Worm (Caenorhabditis elegans) whole organism, L4 larva: Measurements from ENCODE around the gene grd-9.

Source experiments
- F26F4.8 ChIP-seq: fragments of 200-800 bp; sonication (Bioruptor generic); conservative IDR thresholded peaks from 2 replicates; pipeline ENCODE4 v1.3.6; 2022; ENCODE audit warnings: missing genetic modification characterization, missing compliant biosample characterization
- F49E8.2 ChIP-seq: sonication (generic microtip); optimal IDR thresholded peaks from 2 replicates; lab custom pipeline; 2016; ENCODE audit warnings: missing compliant biosample characterization, mild to moderate bottlenecking, missing genetic modification characterization, borderline replicate concordance
- Y5F2A.4 ChIP-seq: fragments of 200-800 bp; sonication (Bioruptor generic); optimal IDR thresholded peaks from 2 replicates; lab custom pipeline; 2018; ENCODE audit warnings: mild to moderate bottlenecking, missing genetic modification characterization, missing compliant biosample characterization
- aha-1 ChIP-seq: fragments of 150-350 bp; peaks from one replicate; lab custom pipeline; 2014; ENCODE audit warnings: missing biosample characterization, missing genetic modification characterization
- ama-1 ChIP-seq: fragments of 150-350 bp; optimal IDR thresholded peaks from 2 replicates; lab custom pipeline; 2014; ENCODE audit warnings: inconsistent platforms, mixed read lengths
- ceh-20 ChIP-seq: fragments of 200-800 bp; sonication (Bioruptor generic); IDR thresholded peaks from 2 replicates; pipeline ENCODE4 v1.3.6; 2022; ENCODE audit warnings: missing genetic modification reagents, missing genetic modification characterization, missing compliant biosample characterization
- ceh-44 ChIP-seq: fragments of 200-800 bp; sonication (Bioruptor generic); IDR thresholded peaks from 2 replicates; pipeline ENCODE4 v1.3.6; 2022; ENCODE audit warnings: missing genetic modification reagents, missing genetic modification characterization, missing compliant biosample characterization
- ceh-62 ChIP-seq: sonication (generic microtip); optimal IDR thresholded peaks from 2 replicates; lab custom pipeline; 2017; ENCODE audit warnings: missing biosample characterization, missing genetic modification characterization
- cey-2 ChIP-seq: sonication (generic microtip); optimal IDR thresholded peaks from 3 replicates; lab custom pipeline; 2017; ENCODE audit warnings: missing genetic modification characterization, mild to moderate bottlenecking, missing compliant biosample characterization, antibody characterized with exemption, borderline replicate concordance; ENCODE audit not compliant: insufficient read depth
- daf-12 ChIP-seq: fragments of 150-350 bp; optimal IDR thresholded peaks from 2 replicates; lab custom pipeline; 2014; ENCODE audit warnings: missing biosample characterization, missing genetic modification reagents, missing genetic modification characterization
- daf-16 ChIP-seq, 3 experiments: sonication (generic microtip); optimal IDR thresholded peaks; 2 replicates each; lab custom pipeline; 2016 to 2017; ENCODE audit warnings: missing genetic modification characterization in 3 of 3, missing genetic modification reagents in 3 of 3, mild to moderate bottlenecking in 2 of 3, missing compliant biosample characterization in 2 of 3, missing biosample characterization in 1 of 3, moderate library complexity in 1 of 3
- dmd-6 ChIP-seq: fragments of 200-800 bp; sonication (Bioruptor generic); IDR thresholded peaks from 2 replicates; pipeline ENCODE4 v1.3.6; 2022; ENCODE audit warnings: missing genetic modification reagents, missing genetic modification characterization, missing compliant biosample characterization
- dmd-9 ChIP-seq: fragments of 200-800 bp; sonication (Bioruptor generic); IDR thresholded peaks from 2 replicates; pipeline ENCODE4 v1.3.6; 2022; ENCODE audit warnings: missing genetic modification reagents, missing genetic modification characterization, missing compliant biosample characterization
- dve-1 ChIP-seq: sonication (generic microtip); optimal IDR thresholded peaks from 2 replicates; lab custom pipeline; 2017; ENCODE audit warnings: antibody characterized with exemption, mild to moderate bottlenecking, missing genetic modification characterization, missing compliant biosample characterization; ENCODE audit not compliant: insufficient read depth
- egl-27 ChIP-seq: sonication (generic microtip); optimal IDR thresholded peaks from 3 replicates; lab custom pipeline; 2017; ENCODE audit warnings: missing biosample characterization, missing genetic modification reagents, missing genetic modification characterization
- fkh-10 ChIP-seq: fragments of 150-350 bp; optimal IDR thresholded peaks from 2 replicates; lab custom pipeline; 2014; ENCODE audit warnings: missing biosample characterization, missing genetic modification reagents, missing genetic modification characterization
- gei-8 ChIP-seq: fragments of 200-800 bp; sonication (Bioruptor generic); optimal IDR thresholded peaks from 2 replicates; lab custom pipeline; 2018; ENCODE audit warnings: mild to moderate bottlenecking, missing genetic modification characterization, missing compliant biosample characterization
- jun-1 ChIP-seq: fragments of 150-350 bp; optimal IDR thresholded peaks from 2 replicates; lab custom pipeline; 2014; ENCODE audit warnings: missing biosample characterization, missing genetic modification reagents, missing genetic modification characterization
- lin-13 ChIP-seq: fragments of 150-350 bp; optimal IDR thresholded peaks from 2 replicates; lab custom pipeline; 2014; ENCODE audit warnings: missing biosample characterization, missing genetic modification reagents, missing genetic modification characterization
- lin-38 ChIP-seq: fragments of 200-800 bp; sonication (Bioruptor generic); IDR thresholded peaks from 2 replicates; pipeline ENCODE4 v1.3.6; 2022; ENCODE audit warnings: missing genetic modification reagents, missing genetic modification characterization, missing compliant biosample characterization
- lir-3 ChIP-seq: sonication (generic microtip); optimal IDR thresholded peaks from 2 replicates; lab custom pipeline; 2016; ENCODE audit warnings: mild to moderate bottlenecking, missing genetic modification characterization, missing compliant biosample characterization
- madf-5 ChIP-seq, 2 experiments: fragments of 200-800 bp; sonication (Bioruptor generic); IDR thresholded peaks; 2 replicates each; pipeline ENCODE4 v1.3.6; 2022; ENCODE audit warnings: missing compliant biosample characterization in 2 of 2, missing genetic modification characterization in 2 of 2
- mes-2 ChIP-seq: sonication (generic microtip); optimal IDR thresholded peaks from 2 replicates; lab custom pipeline; 2016; ENCODE audit warnings: missing genotype, mild to moderate bottlenecking, missing genetic modification characterization, missing compliant biosample characterization; ENCODE audit not compliant: poor library complexity, severe bottlenecking
- nhr-102 ChIP-seq: sonication (generic microtip); optimal IDR thresholded peaks from 2 replicates; lab custom pipeline; 2016; ENCODE audit warnings: mild to moderate bottlenecking, missing genetic modification characterization, moderate library complexity, missing compliant biosample characterization
- nhr-11 ChIP-seq: fragments of 150-350 bp; optimal IDR thresholded peaks from 2 replicates; lab custom pipeline; 2014; ENCODE audit warnings: missing biosample characterization, missing genetic modification characterization
- nhr-111 ChIP-seq: fragments of 200-800 bp; sonication (Bioruptor generic); optimal IDR thresholded peaks from 2 replicates; lab custom pipeline; 2018; ENCODE audit warnings: mild to moderate bottlenecking, missing genetic modification characterization, missing compliant biosample characterization
- nhr-25 ChIP-seq: sonication (generic microtip); optimal IDR thresholded peaks from 2 replicates; lab custom pipeline; 2017; ENCODE audit warnings: missing genetic modification characterization, mild to moderate bottlenecking, missing compliant biosample characterization, antibody characterized with exemption, moderate library complexity, borderline replicate concordance; ENCODE audit not compliant: insufficient read depth
- nhr-28 ChIP-seq: fragments of 150-350 bp; optimal IDR thresholded peaks from 2 replicates; lab custom pipeline; 2014; ENCODE audit warnings: missing biosample characterization, missing genetic modification characterization
- nhr-77 ChIP-seq: fragments of 150-350 bp; optimal IDR thresholded peaks from 2 replicates; lab custom pipeline; 2014; ENCODE audit warnings: missing biosample characterization, missing genetic modification characterization
- pqm-1 ChIP-seq: sonication (generic microtip); optimal IDR thresholded peaks from 2 replicates; lab custom pipeline; 2017; ENCODE audit warnings: missing biosample characterization, missing genetic modification characterization
- rbr-2 ChIP-seq: sonication (generic microtip); optimal IDR thresholded peaks from 2 replicates; lab custom pipeline; 2016; ENCODE audit warnings: missing genotype, missing genetic modification characterization, missing compliant biosample characterization
- saeg-2 ChIP-seq: fragments of 200-800 bp; sonication (Bioruptor generic); IDR thresholded peaks from 2 replicates; pipeline ENCODE4 v1.3.6; 2022; ENCODE audit warnings: missing genetic modification reagents, missing genetic modification characterization, missing compliant biosample characterization
- unc-39 ChIP-seq: sonication (generic microtip); optimal IDR thresholded peaks from 2 replicates; lab custom pipeline; 2017; ENCODE audit warnings: missing biosample characterization, missing genetic modification characterization
- vab-7 ChIP-seq: fragments of 200-800 bp; sonication (Bioruptor generic); IDR thresholded peaks from 2 replicates; pipeline ENCODE4 v1.3.6; 2022; ENCODE audit warnings: missing genetic modification reagents, missing genetic modification characterization, missing compliant biosample characterization
- zag-1 ChIP-seq: fragments of 150-350 bp; optimal IDR thresholded peaks from 2 replicates; lab custom pipeline; 2014; ENCODE audit warnings: missing biosample characterization, missing genetic modification characterization
- zfp-3 ChIP-seq: fragments of 200-800 bp; sonication (Bioruptor generic); conservative IDR thresholded peaks from 2 replicates; pipeline ENCODE4 v1.3.6; 2022; ENCODE audit warnings: missing genetic modification reagents, missing genetic modification characterization, missing compliant biosample characterization
- zip-11 ChIP-seq: fragments of 200-800 bp; sonication (Bioruptor generic); IDR thresholded peaks from 2 replicates; pipeline ENCODE4 v1.3.6; 2022; ENCODE audit warnings: missing genetic modification characterization, missing compliant biosample characterization
- zip-2 ChIP-seq: fragments of 150-350 bp; optimal IDR thresholded peaks from 2 replicates; lab custom pipeline; 2014; ENCODE audit warnings: missing biosample characterization, missing genetic modification characterization
- ztf-7 ChIP-seq: fragments of 150-350 bp; optimal IDR thresholded peaks from 2 replicates; lab custom pipeline; 2014; ENCODE audit warnings: missing biosample characterization, missing genetic modification characterization

grd-9 gene

ce11 chrV:5927347-5927746 lies 32.2 kb downstream of the grd-9 start, which contains the start of gene srsx-17:
Gene srsx-17 (plus strand): TSS chrV:5927647.
- TF ChIP-seq cey-2 (no peak), Y5F2A.4 (GFP tag; lab: Kevin White, UChicago) (no peak), lin-13 (GFP tag; lab: Kevin White, UChicago) (no peak), ceh-20 (no peak), F49E8.2 (no peak), zag-1 (tag; lab: Kevin White, UChicago) (no peak), lin-38 (GFP tag; lab: Robert Waterston, UW) (no peak), nhr-25 (no peak), aha-1 (tag; lab: Kevin White, UChicago) (no peak), zip-2 (tag; lab: Kevin White, UChicago) (no peak), jun-1 (no peak), gei-8 (GFP tag; lab: Kevin White, UChicago) (no peak), saeg-2 (no peak), ceh-62 (no peak)

DNA sequence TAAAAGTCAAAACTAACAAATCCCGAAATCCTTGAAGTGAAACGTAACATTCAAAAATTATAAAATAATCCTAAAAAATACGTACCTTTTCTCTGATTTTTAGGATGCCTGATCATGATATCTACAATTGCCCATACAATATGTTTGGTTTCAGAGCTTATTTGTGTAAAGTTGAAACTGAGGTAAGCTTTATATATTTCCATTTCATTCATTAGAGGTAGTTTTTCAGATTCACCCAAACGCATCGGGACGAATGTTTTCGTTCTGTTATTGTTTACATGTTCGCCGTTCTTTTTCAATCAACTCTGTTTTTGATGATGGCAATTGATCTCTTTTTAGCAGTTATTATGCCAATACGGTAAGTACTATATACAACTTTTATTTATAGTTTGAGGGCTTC lies 32.9 kb downstream of the grd-9 start:
- TF ChIP-seq nhr-25 (no peak), zag-1 (tag; lab: Kevin White, UChicago) (no peak), aha-1 (tag; lab: Kevin White, UChicago) (peak; percentile 50), nhr-102 (tag; lab: Kevin White, UChicago) (no peak)

ce11 chrV:5930588-5930987 lies 35.5 kb downstream of the grd-9 start, which contains the start of gene galt-1:
Gene galt-1 (plus strand): TSS chrV:5930905.
- peak; percentile 31 for TF ChIP-seq nhr-77 (tag; lab: Kevin White, UChicago)
- no peak for TF ChIP-seq madf-5 (GFP tag; IDR thresholded peaks at IDR 0.05; lab: Robert Waterston, UW)
- no peak for TF ChIP-seq unc-39 (tag; lab: Kevin White, UChicago)
- no peak for TF ChIP-seq nhr-11 (tag; lab: Kevin White, UChicago)
- no peak for TF ChIP-seq fkh-10 (GFP tag; lab: Kevin White, UChicago)
- no peak for TF ChIP-seq nhr-111 (GFP tag; lab: Kevin White, UChicago)
- peak; percentile 50 for TF ChIP-seq nhr-28 (tag; lab: Kevin White, UChicago)
- no peak for TF ChIP-seq lir-3 (tag; lab: Kevin White, UChicago)
- no peak for TF ChIP-seq ama-1
- no peak for TF ChIP-seq F26F4.8 (GFP tag; lab: Robert Waterston, UW)
- TF ChIP-seq vab-7 (GFP tag; lab: Robert Waterston, UW), result no peak
- no peak for TF ChIP-seq ztf-7 (tag; lab: Kevin White, UChicago)
- TF ChIP-seq zfp-3 (GFP tag; lab: Robert Waterston, UW), result no peak
- TF ChIP-seq zip-11 (GFP tag; lab: Robert Waterston, UW), result no peak
- peak; percentile 25 for TF ChIP-seq dve-1 (tag; lab: Kevin White, UChicago)
- TF ChIP-seq pqm-1 (tag; lab: Kevin White, UChicago), result peak; percentile 52
- no peak for TF ChIP-seq dmd-6 (GFP tag; lab: Robert Waterston, UW)
- no peak for TF ChIP-seq daf-16 (GFP tag; optimal IDR thresholded peaks at IDR 0.05; lab: Kevin White, UChicago)
- peak; percentile 63 for TF ChIP-seq daf-16 (tag; optimal IDR thresholded peaks at IDR 0.05; lab: Kevin White, UChicago)
- no peak for TF ChIP-seq rbr-2 (tag; lab: Kevin White, UChicago)
- no peak for TF ChIP-seq jun-1
- TF ChIP-seq gei-8 (GFP tag; lab: Kevin White, UChicago), result no peak

- TF ChIP-seq daf-12 (no peak), jun-1 (no peak), nhr-102 (tag; lab: Kevin White, UChicago) (no peak), dmd-9 (GFP tag; lab: Robert Waterston, UW) (no peak), mes-2 (no peak), egl-27 (tag; lab: Kevin White, UChicago) (no peak), nhr-28 (tag; lab: Kevin White, UChicago) (no peak), ceh-44 (GFP tag; lab: Robert Waterston, UW) (no peak), zip-2 (tag; lab: Kevin White, UChicago) (no peak)
Observed at ce11 chrV:5936691-5937090, 41.6 kb downstream of the grd-9 start, which contains the start of the genes M03F8.5 and M03F8.7. Gene M03F8.5 (minus strand): TSS chrV:5936791. Gene M03F8.7 (plus strand): TSS chrV:5936939.
